Worm (Caenorhabditis elegans) whole organism, L4 larva: ENCODE measurements around the gene bus-1.
A peak's percentile ranks its signal among the peaks of the same experiment; 100 is the strongest.

Experiments used
- ama-1 ChIP-seq: fragments of 150-350 bp; optimal IDR thresholded peaks from 2 replicates; lab custom pipeline; 2014; ENCODE audit warnings: inconsistent platforms, mixed read lengths
- ceh-28 ChIP-seq: fragments of 150-350 bp; optimal IDR thresholded peaks from 2 replicates; lab custom pipeline; 2014; ENCODE audit warnings: missing biosample characterization, missing genetic modification reagents, missing genetic modification characterization
- ces-1 ChIP-seq: fragments of 150-350 bp; sonication (generic microtip); optimal IDR thresholded peaks from 4 replicates; lab custom pipeline; 2014; ENCODE audit warnings: missing biosample characterization, missing genetic modification reagents, missing genetic modification characterization
- hif-1 ChIP-seq, 2 experiments: sonication (generic microtip); optimal IDR thresholded peaks; 2 replicates each; lab custom pipeline; 2016 to 2017; ENCODE audit warnings: missing compliant biosample characterization in 2 of 2, missing genetic modification characterization in 2 of 2, missing genetic modification reagents in 2 of 2, missing genotype in 2 of 2, mild to moderate bottlenecking in 1 of 2
- lin-13 ChIP-seq: fragments of 150-350 bp; optimal IDR thresholded peaks from 2 replicates; lab custom pipeline; 2014; ENCODE audit warnings: missing biosample characterization, missing genetic modification reagents, missing genetic modification characterization
- madf-9 ChIP-seq: fragments of 200-800 bp; sonication (Bioruptor generic); conservative IDR thresholded peaks from 2 replicates; pipeline ENCODE4 v1.3.6; 2022; ENCODE audit warnings: missing genetic modification reagents, missing genetic modification characterization, missing compliant biosample characterization
- nhr-42 ChIP-seq: fragments of 200-800 bp; sonication (Bioruptor generic); IDR thresholded peaks from 2 replicates; pipeline ENCODE4 v1.3.6; 2022; ENCODE audit warnings: missing genetic modification characterization, missing compliant biosample characterization
- unc-62 ChIP-seq, 3 experiments: fragments of 150-350 bp in 1 of 3; sonication (generic microtip); optimal IDR thresholded peaks in 2 of 3; peaks in 1 of 3; 1 replicate in 1 of 3; 2 replicates in 2 of 3; lab custom pipeline; 2014 to 2017; ENCODE audit warnings: missing biosample characterization in 3 of 3, missing genetic modification characterization in 3 of 3, missing genetic modification reagents in 3 of 3, missing genotype in 1 of 3
- zag-1 ChIP-seq: fragments of 150-350 bp; optimal IDR thresholded peaks from 2 replicates; lab custom pipeline; 2014; ENCODE audit warnings: missing biosample characterization, missing genetic modification characterization

ce11 chrV:9073322-9074038 is 48.9 kb upstream of the bus-1 start, which contains the start of gene oac-50:
- no peak for TF ChIP-seq nhr-42
- TF ChIP-seq ama-1 = no peak
- TF ChIP-seq madf-9 (GFP tag; lab: Robert Waterston, UW) = no peak
- TF ChIP-seq hif-1 (tag; optimal IDR thresholded peaks at IDR 0.05; lab: Kevin White, UChicago) = no peak
- no peak for TF ChIP-seq zag-1
- TF ChIP-seq lin-13 (GFP tag; lab: Kevin White, UChicago) = no peak
- TF ChIP-seq ces-1 (GFP tag; lab: Kevin White, UChicago) = no peak
- TF ChIP-seq unc-62 (GFP tag; optimal IDR thresholded peaks at IDR 0.05 in 1 of 2; lab: Kevin White, UChicago) = peak in 1 of 2 experiments; percentile 96
- TF ChIP-seq unc-62 (tag; optimal IDR thresholded peaks at IDR 0.05; lab: Kevin White, UChicago) = no peak
- TF ChIP-seq ceh-28 (tag; lab: Kevin White, UChicago) = no peak
